Fruit fly (Drosophila melanogaster) whole organism, embryonic: ENCODE measurements around the gene CG16953.

ENCODE experiments used
- Antp ChIP-seq: fragments of 200-800 bp; sonication (Bioruptor generic); optimal IDR thresholded peaks from 3 replicates; lab custom pipeline; 2016; ENCODE audit warnings: missing biosample characterization, missing genetic modification characterization
- Awh ChIP-seq: fragments of 200-800 bp; sonication (Bioruptor generic); IDR thresholded peaks from 2 replicates; pipeline ENCODE4, ENCODE4 v1.3.6; 2022; ENCODE audit warnings: missing biosample characterization, missing genetic modification characterization
- B-H1 ChIP-seq: fragments of 200-800 bp; sonication (Bioruptor generic); IDR thresholded peaks from 3 replicates; pipeline ENCODE4 v1.3.6; 2022; ENCODE audit warnings: missing biosample characterization, missing genetic modification characterization
- CG10543 ChIP-seq: fragments of 200-800 bp; sonication (Bioruptor generic); optimal IDR thresholded peaks from 3 replicates; lab custom pipeline; 2017; ENCODE audit warnings: missing biosample characterization, mild to moderate bottlenecking, missing genetic modification characterization, moderate library complexity
- CG10654 ChIP-seq: fragments of 200-800 bp; sonication (Bioruptor generic); optimal IDR thresholded peaks from 2 replicates; lab custom pipeline; 2016; ENCODE audit warnings: missing biosample characterization, missing genetic modification characterization
- CG11695 ChIP-seq: fragments of 200-800 bp; sonication (Bioruptor generic); IDR thresholded peaks from 3 replicates; pipeline ENCODE4 v1.3.6; 2022; ENCODE audit warnings: missing biosample characterization, missing genetic modification characterization
- CG12659 ChIP-seq: fragments of 200-800 bp; sonication (Bioruptor generic); optimal IDR thresholded peaks from 3 replicates; lab custom pipeline; 2017; ENCODE audit warnings: mild to moderate bottlenecking, missing biosample characterization, missing genetic modification reagents, missing genetic modification characterization
- CG12744 ChIP-seq: fragments of 200-800 bp; sonication (Bioruptor generic); optimal IDR thresholded peaks from 2 replicates; lab custom pipeline; 2016; ENCODE audit warnings: missing biosample characterization, missing genetic modification characterization
- CG12769 ChIP-seq: fragments of 200-800 bp; sonication (Bioruptor generic); optimal IDR thresholded peaks from 2 replicates; lab custom pipeline; 2019; ENCODE audit warnings: missing biosample characterization, mild to moderate bottlenecking, missing genetic modification characterization, moderate library complexity
- CG15073 ChIP-seq: fragments of 200-800 bp; sonication (Bioruptor generic); optimal IDR thresholded peaks from 2 replicates; lab custom pipeline; 2016; ENCODE audit warnings: missing biosample characterization, missing genetic modification characterization
- CG17186 ChIP-seq: fragments of 200-800 bp; sonication (Bioruptor generic); optimal IDR thresholded peaks from 3 replicates; lab custom pipeline; 2017; ENCODE audit warnings: missing biosample characterization, missing genetic modification reagents, missing genetic modification characterization
- CG17359 ChIP-seq: fragments of 200-800 bp; sonication (Bioruptor generic); optimal IDR thresholded peaks from 3 replicates; lab custom pipeline; 2018; ENCODE audit warnings: missing biosample characterization, mild to moderate bottlenecking, missing genetic modification characterization, moderate library complexity
- CG18476 ChIP-seq: fragments of 200-800 bp; sonication (Bioruptor generic); optimal IDR thresholded peaks from 2 replicates; lab custom pipeline; 2016; ENCODE audit warnings: missing biosample characterization, mild to moderate bottlenecking, missing genetic modification characterization
- CG2875 ChIP-seq: fragments of 200-800 bp; sonication (Bioruptor generic); optimal IDR thresholded peaks from 2 replicates; lab custom pipeline; 2017; ENCODE audit warnings: missing biosample characterization, mild to moderate bottlenecking, missing genetic modification characterization, missing genetic modification reagents
- CG2889 ChIP-seq: fragments of 200-800 bp; sonication (Bioruptor generic); IDR thresholded peaks from 3 replicates; pipeline ENCODE4 v1.3.6; 2022; ENCODE audit warnings: missing biosample characterization, missing genetic modification characterization
- CG30020 ChIP-seq: fragments of 200-800 bp; optimal IDR thresholded peaks from 2 replicates; lab custom pipeline; 2019; ENCODE audit warnings: missing biosample characterization, mild to moderate bottlenecking, missing genetic modification characterization, moderate library complexity
- CG31388 ChIP-seq: fragments of 200-800 bp; sonication (Bioruptor generic); optimal IDR thresholded peaks from 2 replicates; lab custom pipeline; 2016; ENCODE audit warnings: missing biosample characterization, missing genetic modification characterization
- CG34422 ChIP-seq: fragments of 200-800 bp; sonication (Bioruptor generic); IDR thresholded peaks from 3 replicates; pipeline ENCODE4 v1.3.6; 2022; ENCODE audit warnings: missing biosample characterization, missing genetic modification characterization
- CG3726 ChIP-seq: fragments of 200-800 bp; sonication (Bioruptor generic); IDR thresholded peaks from 3 replicates; pipeline ENCODE4, ENCODE4 v1.3.6; 2022; ENCODE audit warnings: missing biosample characterization, missing genetic modification characterization
- CG6272 ChIP-seq: fragments of 200-800 bp; sonication (Bioruptor generic); IDR thresholded peaks from 2 replicates; pipeline ENCODE4 v1.3.6; 2022; ENCODE audit warnings: missing biosample characterization, missing genetic modification characterization
- CG6813 ChIP-seq: fragments of 200-800 bp; sonication (Bioruptor generic); optimal IDR thresholded peaks from 2 replicates; lab custom pipeline; 2017; ENCODE audit warnings: missing biosample characterization, missing genetic modification characterization, mild to moderate bottlenecking, moderate library complexity, missing genetic modification reagents
- CG7357 ChIP-seq: fragments of 200-800 bp; sonication (Bioruptor generic); IDR thresholded peaks from 3 replicates; pipeline ENCODE4 v1.3.6; 2022; ENCODE audit warnings: missing biosample characterization, missing genetic modification characterization
- CG7556 ChIP-seq: fragments of 200-800 bp; sonication (Bioruptor generic); optimal IDR thresholded peaks from 2 replicates; lab custom pipeline; 2017; ENCODE audit warnings: missing biosample characterization, mild to moderate bottlenecking, missing genetic modification characterization
- CG8765 ChIP-seq: fragments of 200-800 bp; sonication (Bioruptor generic); IDR thresholded peaks from 2 replicates; pipeline ENCODE4 v1.3.6; 2022; ENCODE audit warnings: missing biosample characterization, missing genetic modification characterization
- H2.0 ChIP-seq: fragments of 200-800 bp; sonication (Bioruptor generic); IDR thresholded peaks from 2 replicates; pipeline ENCODE4 v1.3.6; 2022; ENCODE audit warnings: missing biosample characterization, missing genetic modification characterization
- MESR4 ChIP-seq: fragments of 200-800 bp; sonication (Bioruptor generic); optimal IDR thresholded peaks from 2 replicates; lab custom pipeline; 2018; ENCODE audit warnings: missing biosample characterization, mild to moderate bottlenecking, missing genetic modification characterization, moderate library complexity
- Neu2 ChIP-seq: fragments of 200-800 bp; sonication (Bioruptor generic); optimal IDR thresholded peaks from 3 replicates; lab custom pipeline; 2016; ENCODE audit warnings: missing biosample characterization, missing genetic modification characterization, borderline replicate concordance
- Side ChIP-seq: fragments of 200-800 bp; sonication (Bioruptor generic); optimal IDR thresholded peaks from 2 replicates; lab custom pipeline; 2016; ENCODE audit warnings: missing biosample characterization, missing genetic modification characterization
- Xbp1 ChIP-seq: fragments of 200-800 bp; sonication (Bioruptor generic); optimal IDR thresholded peaks from 3 replicates; lab custom pipeline; 2016; ENCODE audit warnings: missing biosample characterization, mild to moderate bottlenecking, missing genetic modification characterization
- Xrp1 ChIP-seq: fragments of 200-800 bp; sonication (Bioruptor generic); IDR thresholded peaks from 2 replicates; pipeline ENCODE4 v1.3.6; 2022; ENCODE audit warnings: missing biosample characterization, missing genetic modification characterization
- danr ChIP-seq: fragments of 200-800 bp; sonication (Bioruptor generic); IDR thresholded peaks from 2 replicates; pipeline ENCODE4 v1.3.6; 2022; ENCODE audit warnings: missing biosample characterization, missing genetic modification characterization
- dmrt11E ChIP-seq: fragments of 200-800 bp; sonication (Bioruptor generic); optimal IDR thresholded peaks from 3 replicates; lab custom pipeline; 2018; ENCODE audit warnings: missing biosample characterization, mild to moderate bottlenecking, missing genetic modification characterization, moderate library complexity
- dysf ChIP-seq: fragments of 200-800 bp; sonication (Bioruptor generic); IDR thresholded peaks from 3 replicates; pipeline ENCODE4 v1.3.6; 2022; ENCODE audit warnings: missing biosample characterization, missing genetic modification characterization
- fd96Cb ChIP-seq: fragments of 200-800 bp; sonication (Bioruptor generic); optimal IDR thresholded peaks from 2 replicates; lab custom pipeline; 2018; ENCODE audit warnings: missing biosample characterization, mild to moderate bottlenecking, missing genetic modification characterization, moderate library complexity
- grau ChIP-seq: fragments of 200-800 bp; optimal IDR thresholded peaks from 3 replicates; lab custom pipeline; 2019; ENCODE audit warnings: missing biosample characterization, mild to moderate bottlenecking, missing genetic modification characterization, moderate library complexity
- gt ChIP-seq: fragments of 200-800 bp; sonication (Bioruptor generic); IDR thresholded peaks from 2 replicates; pipeline ENCODE4 v1.3.6; 2022; ENCODE audit warnings: missing biosample characterization, missing genetic modification characterization
- ham ChIP-seq: fragments of 200-800 bp; sonication (Bioruptor generic); IDR thresholded peaks from 2 replicates; pipeline ENCODE4 v1.3.6; 2022; ENCODE audit warnings: missing biosample characterization, missing genetic modification characterization
- her ChIP-seq: fragments of 200-800 bp; sonication (Bioruptor generic); optimal IDR thresholded peaks from 2 replicates; lab custom pipeline; 2016; ENCODE audit warnings: missing biosample characterization, missing genetic modification characterization
- hkb ChIP-seq, 2 experiments: fragments of 200-800 bp in 1 of 2; fragments of >200 bp in 1 of 2; sonication (Bioruptor generic) in 1 of 2; IDR thresholded peaks in 1 of 2; optimal IDR thresholded peaks in 1 of 2; 2 replicates each; pipeline versions ENCODE4 v1.3.6 to Lab custom; 2017 to 2022; ENCODE audit warnings: missing biosample characterization in 1 of 2, missing genetic modification characterization in 1 of 2
- jumu ChIP-seq: fragments of 200-800 bp; sonication (Bioruptor generic); optimal IDR thresholded peaks from 3 replicates; lab custom pipeline; 2016; ENCODE audit warnings: missing biosample characterization, missing genetic modification characterization
- lov ChIP-seq, 2 experiments: fragments of 200-800 bp in 1 of 2; fragments of >200 bp in 1 of 2; sonication (Bioruptor generic) in 1 of 2; IDR thresholded peaks in 1 of 2; optimal IDR thresholded peaks in 1 of 2; 2 replicates in 1 of 2; 3 replicates in 1 of 2; pipeline versions ENCODE4 v1.3.6 to Lab custom; 2017 to 2022; ENCODE audit warnings: missing biosample characterization in 1 of 2, missing genetic modification characterization in 1 of 2
- mam ChIP-seq: fragments of 200-800 bp; sonication (Bioruptor generic); optimal IDR thresholded peaks from 3 replicates; lab custom pipeline; 2016; ENCODE audit warnings: missing biosample characterization, missing genetic modification characterization
- p53 ChIP-seq: fragments of 200-800 bp; sonication (Bioruptor generic); optimal IDR thresholded peaks from 2 replicates; lab custom pipeline; 2016; ENCODE audit warnings: missing biosample characterization, missing genetic modification characterization
- run ChIP-seq: fragments of 200-800 bp; sonication (Bioruptor generic); optimal IDR thresholded peaks from 3 replicates; lab custom pipeline; 2018; ENCODE audit warnings: missing biosample characterization, mild to moderate bottlenecking, missing genetic modification characterization
- ssp ChIP-seq: fragments of 200-800 bp; sonication (Bioruptor generic); IDR thresholded peaks from 2 replicates; pipeline ENCODE4 v1.3.6; 2022; ENCODE audit warnings: missing biosample characterization, missing genetic modification characterization
- tgo ChIP-seq: fragments of 200-800 bp; sonication (Bioruptor generic); IDR thresholded peaks from 3 replicates; pipeline ENCODE4 v1.3.6; 2022; ENCODE audit warnings: missing biosample characterization, missing genetic modification characterization
- tna ChIP-seq: fragments of 200-800 bp; sonication (Bioruptor generic); IDR thresholded peaks from 2 replicates; pipeline ENCODE4 v1.3.6; 2022; ENCODE audit warnings: missing biosample characterization, missing genetic modification characterization; ENCODE audit not compliant: partially characterized antibody
- trem ChIP-seq: fragments of 200-800 bp; optimal IDR thresholded peaks from 3 replicates; lab custom pipeline; 2019; ENCODE audit warnings: missing biosample characterization, mild to moderate bottlenecking, missing genetic modification characterization, moderate library complexity

CG16953 gene

DNA sequence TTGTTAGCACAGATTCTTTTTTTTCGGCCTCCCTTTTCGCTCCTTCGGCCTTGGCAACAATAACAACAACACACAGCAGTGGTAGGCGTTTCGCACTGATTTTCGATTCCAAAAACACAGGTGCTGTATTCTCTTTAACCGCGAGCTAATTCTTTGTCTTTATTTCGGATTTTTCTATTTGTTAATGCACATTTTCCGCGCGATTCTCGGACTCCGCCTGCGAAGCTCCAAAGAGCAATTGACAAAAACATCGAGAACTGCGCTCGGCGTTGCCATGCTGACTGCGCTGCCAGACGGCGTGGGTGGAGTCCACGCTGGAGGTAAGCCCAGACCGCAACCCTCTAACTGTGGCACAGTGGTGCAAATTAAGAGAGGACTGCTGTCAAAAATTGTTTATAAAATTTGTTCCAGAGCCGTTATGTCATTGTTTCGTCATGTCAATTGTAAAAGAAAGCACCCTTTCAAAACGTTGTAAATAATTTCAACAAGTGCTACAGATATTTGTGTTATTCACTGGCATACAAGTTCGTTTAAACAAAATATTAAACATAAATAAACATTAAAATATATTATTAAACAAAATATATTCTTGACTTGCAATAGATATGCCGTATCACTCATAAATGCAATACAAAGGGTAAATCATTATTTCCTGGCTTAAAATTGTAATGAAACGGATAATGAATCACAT lies 28.1 kb downstream of the CG16953 start, which contains the start of the genes DPCoAC and CG5180 (continued):
- TF ChIP-seq CG6813 (GFP tag; lab: Kevin White, UChicago) (no peak), CG15073 (GFP tag; lab: Kevin White, UChicago) (peak; percentile 7), CG6272 (GFP tag; lab: Robert Waterston, UW) (peak; percentile 80), ham (GFP tag; lab: Robert Waterston, UW) (peak; percentile 35; the same call in 1 of the 2 replicates), lov (optimal IDR thresholded peaks at IDR 0.05; lab: Kevin White, UChicago) (no peak), lov (GFP tag; IDR thresholded peaks at IDR 0.05; lab: Robert Waterston, UW) (no peak), danr (GFP tag; lab: Robert Waterston, UW) (0 out of 2 replicates have a peak, but pooled peaks have one; percentile 33), CG7357 (GFP tag; lab: Robert Waterston, UW) (peak; percentile 50; the same call in 1 of the 3 replicates), CG12769 (peak; percentile 75), Awh (peak; percentile 69), H2.0 (GFP tag; lab: Robert Waterston, UW) (peak; percentile 50; the same call in 1 of the 2 replicates), Neu2 (GFP tag; lab: Kevin White, UChicago) (no peak), CG17186 (GFP tag; lab: Kevin White, UChicago) (peak; percentile 71), CG34422 (GFP tag; lab: Robert Waterston, UW) (peak; percentile 75), CG11695 (GFP tag; lab: Robert Waterston, UW) (no peak), tgo (GFP tag; lab: Robert Waterston, UW) (peak; percentile 72; the same call in 2 of the 3 replicates), p53 (peak; percentile 6), CG12659 (GFP tag; lab: Kevin White, UChicago) (peak; percentile 78), B-H1 (GFP tag; lab: Robert Waterston, UW) (peak; percentile 10; the same call in 1 of the 3 replicates), tna (GFP tag; lab: Robert Waterston, UW) (0 out of 2 replicates have a peak, but pooled peaks have one; percentile 39), gt (0 out of 2 replicates have a peak, but pooled peaks have one; percentile 37), jumu (GFP tag; lab: Kevin White, UChicago) (peak; percentile 77), dysf (GFP tag; lab: Robert Waterston, UW) (peak; percentile 73), CG8765 (GFP tag; lab: Robert Waterston, UW) (no peak; the same call in 1 of the 2 replicates), trem (peak; percentile 37), CG3726 (GFP tag; lab: Robert Waterston, UW) (no peak), CG2875 (no peak), CG30020 (tag; lab: Kevin White, UChicago) (peak; percentile 32), Xrp1 (GFP tag; lab: Robert Waterston, UW) (peak; percentile 57), CG31388 (peak; percentile 30), ssp (peak; percentile 51), MESR4 (peak; percentile 74), run (tag; lab: Kevin White, UChicago) (no peak), Xbp1 (GFP tag; lab: Kevin White, UChicago) (peak; percentile 81), CG10654 (GFP tag; lab: Kevin White, UChicago) (peak; percentile 63), Antp (GFP tag; lab: Kevin White, UChicago) (peak; percentile 77), CG12744 (no peak), dmrt11E (tag; lab: Kevin White, UChicago) (peak; percentile 22), CG17359 (tag; lab: Kevin White, UChicago) (peak; percentile 56), mam (GFP tag; lab: Kevin White, UChicago) (peak; percentile 87), grau (tag; lab: Kevin White, UChicago) (peak; percentile 60), CG7556 (peak; percentile 36), CG10543 (GFP tag; lab: Kevin White, UChicago) (peak; percentile 77), CG18476 (GFP tag; lab: Kevin White, UChicago) (peak; percentile 1), hkb (optimal IDR thresholded peaks at IDR 0.05; lab: Kevin White, UChicago) (no peak), hkb (GFP tag; IDR thresholded peaks at IDR 0.05; lab: Robert Waterston, UW) (no peak; the same call in 1 of the 2 replicates), Side (GFP tag; lab: Kevin White, UChicago) (peak; percentile 19), her (GFP tag; lab: Kevin White, UChicago) (peak; percentile 51), CG2889 (GFP tag; lab: Robert Waterston, UW) (peak; percentile 71), fd96Cb (peak; percentile 32)
